Worm (Caenorhabditis elegans): ENCODE measurements around the gene pigs-1.

- TF ChIP-seq ztf-23 (GFP tag; IDR thresholded peaks at IDR 0.05) (no peak), T22C8.4 (GFP tag; IDR thresholded peaks at IDR 0.05) (no peak), klf-2 (GFP tag; conservative IDR thresholded peaks at IDR 0.05) (no peak), med-1 (GFP tag; optimal IDR thresholded peaks at IDR 0.05; ENCODE audit: insufficient read depth) (no peak), flt-1 (GFP tag; IDR thresholded peaks at IDR 0.05) (no peak), cog-1 (tag; optimal IDR thresholded peaks at IDR 0.05) (no peak), ref-1 (GFP tag; conservative IDR thresholded peaks at IDR 0.05) (no peak), tab-1 (GFP tag; IDR thresholded peaks at IDR 0.05) (no peak)
Observed at ce11 chrIV:10188505-10188904, 39.7 kb upstream of the pigs-1 start.

Measured in whole organism, midembryonic.